Worm (Caenorhabditis elegans): ENCODE data around the gene cdk-4.

The cdk-4 gene

ce11 chrX:13558667-13559066 lies 40.0 kb upstream of the cdk-4 start:
- TF ChIP-seq pha-2 (tag; optimal IDR thresholded peaks at IDR 0.05) (no peak), ceh-18 (tag; optimal IDR thresholded peaks at IDR 0.05) (peak; percentile 1), zip-5 (tag; optimal IDR thresholded peaks at IDR 0.05) (no peak), tbx-2 (tag; optimal IDR thresholded peaks at IDR 0.05) (no peak), ceh-34 (tag; optimal IDR thresholded peaks at IDR 0.05) (peak; percentile 41)

ce11 chrX:13556066-13556465 lies 37.4 kb upstream of the cdk-4 start, which contains the start of gene glb-20:
Gene glb-20 (minus strand): TSS chrX:13556166.
- TF ChIP-seq hlh-8 (tag; optimal IDR thresholded peaks at IDR 0.05) (no peak), elt-4 (tag; optimal IDR thresholded peaks at IDR 0.05) (no peak), K02D7.2 (tag; optimal IDR thresholded peaks at IDR 0.05) (no peak), ceh-24 (tag; optimal IDR thresholded peaks at IDR 0.05) (no peak), fkh-6 (tag; optimal IDR thresholded peaks at IDR 0.05) (no peak), K09A11.1 (tag; optimal IDR thresholded peaks at IDR 0.05; ENCODE audit: insufficient read depth) (no peak), ceh-30 (tag; optimal IDR thresholded peaks at IDR 0.05) (no peak), ref-2 (tag; optimal IDR thresholded peaks at IDR 0.05) (no peak), fax-1 (tag; optimal IDR thresholded peaks at IDR 0.05) (no peak), fkh-10 (GFP tag; optimal IDR thresholded peaks at IDR 0.05) (no peak), hlh-6 (tag; optimal IDR thresholded peaks at IDR 0.05) (no peak), ceh-14 (tag; optimal IDR thresholded peaks at IDR 0.05) (no peak), hlh-30 (tag; optimal IDR thresholded peaks at IDR 0.05; ENCODE audit: insufficient read depth) (no peak), sdc-2 (tag; optimal IDR thresholded peaks at IDR 0.05) (no peak), elt-2 (tag; optimal IDR thresholded peaks at IDR 0.05) (no peak), ceh-31 (tag; optimal IDR thresholded peaks at IDR 0.05) (no peak), pat-9 (tag; optimal IDR thresholded peaks at IDR 0.05) (no peak), hlh-15 (tag; optimal IDR thresholded peaks at IDR 0.05) (no peak), unc-86 (tag; optimal IDR thresholded peaks at IDR 0.05) (no peak), ceh-9 (tag; optimal IDR thresholded peaks at IDR 0.05) (no peak)

- TF ChIP-seq unc-42 (tag; optimal IDR thresholded peaks at IDR 0.05) (no peak), unc-55 (GFP tag; optimal IDR thresholded peaks at IDR 0.05) (peak; percentile 53), unc-3 (GFP tag; conservative IDR thresholded peaks at IDR 0.05) (no peak), unc-3 (tag; optimal IDR thresholded peaks at IDR 0.05) (no peak), ceh-18 (tag; optimal IDR thresholded peaks at IDR 0.05) (peak; percentile 32), hlh-13 (GFP tag; optimal IDR thresholded peaks at IDR 0.05) (no peak)
These were observed 36.4 kb upstream of the cdk-4 start for ce11 chrX:13555098-13555497.

- TF ChIP-seq gmeb-2 (tag; optimal IDR thresholded peaks at IDR 0.05) = no peak
- no peak for TF ChIP-seq ceh-48 (tag; optimal IDR thresholded peaks at IDR 0.05)
- TF ChIP-seq nhr-232 (tag; optimal IDR thresholded peaks at IDR 0.05) = no peak
- no peak for TF ChIP-seq ceh-19 (GFP tag; optimal IDR thresholded peaks at IDR 0.05)
- no peak for TF ChIP-seq ttx-3 (tag; optimal IDR thresholded peaks at IDR 0.05)
- TF ChIP-seq hlh-15 (tag; optimal IDR thresholded peaks at IDR 0.05) = no peak
- no peak for TF ChIP-seq rnt-1 (tag; optimal IDR thresholded peaks at IDR 0.05)
These were observed 32.2 kb upstream of the cdk-4 start, which contains the start of gene odr-1 for ce11 chrX:13550890-13551289. Gene odr-1 (minus strand): TSS chrX:13550990.

ce11 chrX:13544544-13545021 lies 25.9 kb upstream of the cdk-4 start:
- no peak for TF ChIP-seq pqm-1 (tag; optimal IDR thresholded peaks at IDR 0.05)

Data from whole organism, late embryonic.